Fruit fly (Drosophila melanogaster): ENCODE measurements around the gene CG31391.
A peak's percentile ranks its signal among the peaks of the same experiment; 100 is the strongest.

CG31391 gene

dm6 chr3R:10675101-10675500 lies 29.8 kb downstream of the CG31391 start (continued):
- peak; percentile 65 for TF ChIP-seq lab (GFP tag; optimal IDR thresholded peaks at IDR 0.05)
- TF ChIP-seq CG7839 (tag; optimal IDR thresholded peaks at IDR 0.05): peak; percentile 30
- TF ChIP-seq dysf (GFP tag; IDR thresholded peaks at IDR 0.05): no peak
- peak; percentile 85 for TF ChIP-seq inv (GFP tag; IDR thresholded peaks at IDR 0.05; ENCODE audit: partially characterized antibody)
- no peak; the same call in 2 of the 3 replicates for TF ChIP-seq zen2 (GFP tag; IDR thresholded peaks at IDR 0.05; ENCODE audit: partially characterized antibody)
- TF ChIP-seq CG17829 (tag; optimal IDR thresholded peaks at IDR 0.05): peak; percentile 62
- TF ChIP-seq zf30C (GFP tag; optimal IDR thresholded peaks at IDR 0.05): no peak
- TF ChIP-seq CG11247 (GFP tag; IDR thresholded peaks at IDR 0.05): no peak
- no peak for TF ChIP-seq B-H1 (GFP tag; IDR thresholded peaks at IDR 0.05)
- TF ChIP-seq p53 (GFP tag; optimal IDR thresholded peaks at IDR 0.05): peak; percentile 58
- peak; percentile 72 for TF ChIP-seq CG10267 (tag; optimal IDR thresholded peaks at IDR 0.05)
- peak; percentile 25 for TF ChIP-seq CG18619 (GFP tag; optimal IDR thresholded peaks at IDR 0.05)
- no peak for TF ChIP-seq CG10431 (GFP tag; optimal IDR thresholded peaks at IDR 0.05)
- TF ChIP-seq chif (GFP tag; optimal IDR thresholded peaks at IDR 0.05): peak; percentile 22 to 38
- no peak for TF ChIP-seq CkIIα-i1 (GFP tag; IDR thresholded peaks at IDR 0.05)
- TF ChIP-seq dimm (GFP tag; IDR thresholded peaks at IDR 0.05): no peak
- TF ChIP-seq pita (GFP tag; optimal IDR thresholded peaks at IDR 0.05): peak; percentile 99
- peak; percentile 40 for TF ChIP-seq zen (tag; optimal IDR thresholded peaks at IDR 0.05)
- no peak for TF ChIP-seq TFAM (GFP tag; optimal IDR thresholded peaks at IDR 0.05)
- TF ChIP-seq CG33213 (GFP tag; optimal IDR thresholded peaks at IDR 0.05): peak; percentile 77
- peak; percentile 17 for TF ChIP-seq Blimp-1 (GFP tag; optimal IDR thresholded peaks at IDR 0.05)
- no peak for TF ChIP-seq CG14014 (GFP tag; IDR thresholded peaks at IDR 0.05)
- TF ChIP-seq CG17361 (GFP tag; IDR thresholded peaks at IDR 0.05): peak; percentile 41; the same call in 1 of the 3 replicates
- TF ChIP-seq grau (tag; optimal IDR thresholded peaks at IDR 0.05): peak; percentile 35
- no peak for TF ChIP-seq CG3065 (GFP tag; optimal IDR thresholded peaks at IDR 0.05)
- TF ChIP-seq CG1832 (GFP tag; optimal IDR thresholded peaks at IDR 0.05): no peak
- peak; percentile 93 for TF ChIP-seq Med (GFP tag)
- TF ChIP-seq fd102C (GFP tag; optimal IDR thresholded peaks at IDR 0.05): no peak
- TF ChIP-seq CG4282 (GFP tag; optimal IDR thresholded peaks at IDR 0.05): peak; percentile 0
- TF ChIP-seq CG12155 (GFP tag; optimal IDR thresholded peaks at IDR 0.05): peak; percentile 15
- peak; percentile 50 for TF ChIP-seq grn (GFP tag; optimal IDR thresholded peaks at IDR 0.05)
- TF ChIP-seq HLH3B (GFP tag; IDR thresholded peaks at IDR 0.05): no peak
- TF ChIP-seq YL-1 (GFP tag; optimal IDR thresholded peaks at IDR 0.05): no peak
- no peak for TF ChIP-seq Trl (optimal IDR thresholded peaks at IDR 0.05)
- peak; percentile 66 for TF ChIP-seq Trl (GFP tag; optimal IDR thresholded peaks at IDR 0.05)
- no peak for TF ChIP-seq slp2 (GFP tag; optimal IDR thresholded peaks at IDR 0.05)
- peak; percentile 56 for TF ChIP-seq CG15514 (GFP tag; optimal IDR thresholded peaks at IDR 0.05)
- no peak for TF ChIP-seq Optix (GFP tag; IDR thresholded peaks at IDR 0.05)
- peak; percentile 95 for TF ChIP-seq Myb (GFP tag; optimal IDR thresholded peaks at IDR 0.05)
- TF ChIP-seq trh (GFP tag; optimal IDR thresholded peaks at IDR 0.05): no peak
- TF ChIP-seq Antp (GFP tag; optimal IDR thresholded peaks at IDR 0.05): peak; percentile 9
- peak; percentile 72 for TF ChIP-seq CG8290 (GFP tag; optimal IDR thresholded peaks at IDR 0.05)
- TF ChIP-seq CG8290 (tag; optimal IDR thresholded peaks at IDR 0.05): peak in 1 of 2 experiments; percentile 92
- no peak for TF ChIP-seq E2f1 (GFP tag; IDR thresholded peaks at IDR 0.05)
- no peak for TF ChIP-seq lmd (GFP tag; IDR thresholded peaks at IDR 0.05)
- peak; percentile 73 for TF ChIP-seq bcd (GFP tag; optimal IDR thresholded peaks at IDR 0.05)
- peak; percentile 41; the same call in 1 of the 3 replicates for TF ChIP-seq CG7963 (GFP tag; IDR thresholded peaks at IDR 0.05; ENCODE audit: partially characterized antibody)
- TF ChIP-seq ranshi (GFP tag; IDR thresholded peaks at IDR 0.05): no peak
- no peak for TF ChIP-seq ato (GFP tag; IDR thresholded peaks at IDR 0.05; ENCODE audit: partially characterized antibody)
- peak in 1 of 3 experiments; percentile 41 for TF ChIP-seq Stat92E (GFP tag; optimal IDR thresholded peaks at IDR 0.05)
- TF ChIP-seq tll (GFP tag; optimal IDR thresholded peaks at IDR 0.05): no peak

Data from whole organism, embryonic.